Worm (Caenorhabditis elegans): ENCODE results near the gene F54B3.1.

- TF ChIP-seq tbx-7 (tag; optimal IDR thresholded peaks at IDR 0.05), result no peak
- TF ChIP-seq sox-2 (GFP tag; IDR thresholded peaks at IDR 0.05), result no peak
- TF ChIP-seq tbx-2 (tag; optimal IDR thresholded peaks at IDR 0.05), result no peak
- TF ChIP-seq pha-4 (tag; optimal IDR thresholded peaks at IDR 0.05), result no peak
- TF ChIP-seq ceh-34 (tag; optimal IDR thresholded peaks at IDR 0.05), result no peak
- TF ChIP-seq T23F11.4 (GFP tag; optimal IDR thresholded peaks at IDR 0.05), result no peak
- no peak for TF ChIP-seq ama-1 (optimal IDR thresholded peaks at IDR 0.05)
- TF ChIP-seq pqm-1 (tag; optimal IDR thresholded peaks at IDR 0.05), result no peak
- no peak for TF ChIP-seq F13H6.1 (tag; optimal IDR thresholded peaks at IDR 0.05)
Measured at ce11 chrII:10227030-10227429, 24.0 kb upstream of the F54B3.1 start, which contains the start of gene srh-135.

Data from whole organism, late embryonic.